Worm (Caenorhabditis elegans) whole organism, young adult: ENCODE data around the gene fipp-1.

Source experiments
- B0261.1 ChIP-seq: sonication (generic microtip); optimal IDR thresholded peaks from 2 replicates; lab custom pipeline; 2016; ENCODE audit warnings: mild to moderate bottlenecking, missing genetic modification characterization, moderate library complexity, missing compliant biosample characterization
- C17E4.6 ChIP-seq: fragments of 200-800 bp; sonication (Bioruptor generic); IDR thresholded peaks from 2 replicates; pipeline ENCODE4 v1.3.6; 2022; ENCODE audit warnings: missing genetic modification reagents, missing genetic modification characterization, missing compliant biosample characterization
- F23B12.7 ChIP-seq: sonication (generic microtip); optimal IDR thresholded peaks from 2 replicates; lab custom pipeline; 2017; ENCODE audit warnings: missing genetic modification characterization, mild to moderate bottlenecking, missing compliant biosample characterization, antibody characterized with exemption, moderate library complexity; ENCODE audit not compliant: insufficient read depth
- F39B2.1 ChIP-seq: fragments of 200-800 bp; sonication (Bioruptor generic); IDR thresholded peaks from 2 replicates; pipeline ENCODE4 v1.3.6; 2022; ENCODE audit warnings: missing genetic modification reagents, missing genetic modification characterization, missing compliant biosample characterization
- F52B5.7 ChIP-seq: sonication (generic microtip); optimal IDR thresholded peaks from 2 replicates; lab custom pipeline; 2016; ENCODE audit warnings: mild to moderate bottlenecking, missing genetic modification characterization, missing compliant biosample characterization
- F57A8.1 ChIP-seq: fragments of 200-800 bp; sonication (Bioruptor generic); optimal IDR thresholded peaks from 2 replicates; lab custom pipeline; 2018; ENCODE audit warnings: mild to moderate bottlenecking, missing genetic modification characterization, moderate library complexity, missing compliant biosample characterization
- T07F8.4 ChIP-seq: sonication (generic microtip); optimal IDR thresholded peaks from 2 replicates; lab custom pipeline; 2016; ENCODE audit warnings: mild to moderate bottlenecking, missing genetic modification characterization, moderate library complexity, missing compliant biosample characterization
- T26A5.8 ChIP-seq: sonication (generic microtip); optimal IDR thresholded peaks from 2 replicates; lab custom pipeline; 2016; ENCODE audit warnings: missing genetic modification characterization, missing compliant biosample characterization
- Y79H2A.3 ChIP-seq: fragments of 200-800 bp; sonication (Bioruptor generic); conservative IDR thresholded peaks from 2 replicates; pipeline ENCODE4 v1.3.6; 2022; ENCODE audit warnings: missing genetic modification reagents, missing genetic modification characterization, missing compliant biosample characterization
- akir-1 ChIP-seq: fragments of 200-800 bp; sonication (Bioruptor generic); optimal IDR thresholded peaks from 2 replicates; lab custom pipeline; 2018; ENCODE audit warnings: mild to moderate bottlenecking, missing genetic modification characterization, moderate library complexity, missing compliant biosample characterization
- aptf-2 ChIP-seq: fragments of 200-800 bp; sonication (Bioruptor generic); conservative IDR thresholded peaks from 2 replicates; pipeline ENCODE4 v1.3.6; 2022; ENCODE audit warnings: missing genetic modification reagents, missing genetic modification characterization, missing compliant biosample characterization
- atf-7 ChIP-seq: sonication (generic microtip); optimal IDR thresholded peaks from 2 replicates; lab custom pipeline; 2017; ENCODE audit warnings: mild to moderate bottlenecking, missing genetic modification characterization, missing compliant biosample characterization
- attf-6 ChIP-seq: fragments of 200-800 bp; sonication (Bioruptor generic); IDR thresholded peaks from 2 replicates; pipeline ENCODE4 v1.3.6; 2022; ENCODE audit warnings: missing genetic modification reagents, missing genetic modification characterization, missing compliant biosample characterization
- cebp-1 ChIP-seq, 2 experiments: fragments of 200-800 bp in 1 of 2; sonication (Bioruptor generic) in 1 of 2; sonication (generic microtip) in 1 of 2; IDR thresholded peaks in 1 of 2; optimal IDR thresholded peaks in 1 of 2; 2 replicates each; pipeline versions ENCODE4 v1.3.6 to Lab custom; 2017 to 2022; ENCODE audit warnings: missing compliant biosample characterization in 2 of 2, missing genetic modification characterization in 2 of 2, mild to moderate bottlenecking in 1 of 2, missing genetic modification reagents in 1 of 2, moderate library complexity in 1 of 2
- cebp-2 ChIP-seq: fragments of 200-800 bp; sonication (Bioruptor generic); IDR thresholded peaks from 2 replicates; pipeline ENCODE4 v1.3.6; 2022; ENCODE audit warnings: missing genetic modification characterization, missing compliant biosample characterization
- ceh-91 ChIP-seq: fragments of 200-800 bp; sonication (Bioruptor generic); IDR thresholded peaks from 2 replicates; pipeline ENCODE4 v1.3.6; 2022; ENCODE audit warnings: missing genetic modification reagents, missing genetic modification characterization, missing compliant biosample characterization
- die-1 ChIP-seq: sonication (generic microtip); optimal IDR thresholded peaks from 2 replicates; lab custom pipeline; 2016; ENCODE audit warnings: missing genotype, mild to moderate bottlenecking, missing genetic modification characterization, missing compliant biosample characterization
- dpff-1 ChIP-seq: sonication (generic microtip); optimal IDR thresholded peaks from 2 replicates; lab custom pipeline; 2017; ENCODE audit warnings: mild to moderate bottlenecking, missing genetic modification characterization, missing compliant biosample characterization
- let-607 ChIP-seq, 2 experiments: fragments of 200-800 bp in 1 of 2; sonication (Bioruptor generic) in 1 of 2; sonication (generic microtip) in 1 of 2; optimal IDR thresholded peaks; 2 replicates each; lab custom pipeline; 2016 to 2018; ENCODE audit warnings: mild to moderate bottlenecking in 2 of 2, missing compliant biosample characterization in 2 of 2, missing genetic modification characterization in 2 of 2, moderate library complexity in 2 of 2, missing genotype in 1 of 2
- lsl-1 ChIP-seq: fragments of 200-800 bp; sonication (Bioruptor generic); optimal IDR thresholded peaks from 2 replicates; lab custom pipeline; 2018; ENCODE audit warnings: mild to moderate bottlenecking, missing genetic modification characterization, moderate library complexity, missing compliant biosample characterization
- nfya-2 ChIP-seq: fragments of 200-800 bp; sonication (Bioruptor generic); IDR thresholded peaks from 2 replicates; pipeline ENCODE4 v1.3.6; 2022; ENCODE audit warnings: missing genetic modification reagents, missing genetic modification characterization, missing compliant biosample characterization
- nhr-80 ChIP-seq: sonication (generic microtip); optimal IDR thresholded peaks from 2 replicates; lab custom pipeline; 2016; ENCODE audit warnings: missing genetic modification characterization, missing compliant biosample characterization
- rcor-1 ChIP-seq: fragments of 200-800 bp; sonication (Bioruptor generic); IDR thresholded peaks from 2 replicates; pipeline ENCODE4 v1.3.6; 2022; ENCODE audit warnings: missing genetic modification reagents, missing genetic modification characterization, missing compliant biosample characterization
- repo-1 ChIP-seq: sonication (generic microtip); optimal IDR thresholded peaks from 2 replicates; lab custom pipeline; 2017; ENCODE audit warnings: mild to moderate bottlenecking, missing genetic modification characterization, missing compliant biosample characterization
- snpc-4 ChIP-seq, 5 experiments: fragments of 150-350 bp in 1 of 5; sonication (generic microtip) in 4 of 5; optimal IDR thresholded peaks; 2 replicates each; lab custom pipeline; 2014 to 2018; ENCODE audit warnings: missing genetic modification characterization in 5 of 5, missing biosample characterization in 3 of 5, antibody characterized with exemption in 2 of 5, mild to moderate bottlenecking in 2 of 5, missing compliant biosample characterization in 2 of 5, missing genotype in 2 of 5, moderate library complexity in 2 of 5, missing genetic modification reagents in 1 of 5
- tbp1 ChIP-seq: fragments of 200-800 bp; sonication (Bioruptor generic); optimal IDR thresholded peaks from 2 replicates; lab custom pipeline; 2018; ENCODE audit warnings: mild to moderate bottlenecking, missing genetic modification characterization, missing compliant biosample characterization
- tlf-1 ChIP-seq: fragments of 200-800 bp; sonication (Bioruptor generic); optimal IDR thresholded peaks from 2 replicates; lab custom pipeline; 2018; ENCODE audit warnings: mild to moderate bottlenecking, missing genetic modification characterization, missing compliant biosample characterization
- unc-62 ChIP-seq: fragments of 150-350 bp; optimal IDR thresholded peaks from 2 replicates; lab custom pipeline; 2014; ENCODE audit warnings: missing biosample characterization, missing genetic modification reagents, missing genetic modification characterization
- xnd-1 ChIP-seq: sonication (generic microtip); optimal IDR thresholded peaks from 2 replicates; lab custom pipeline; 2016; ENCODE audit warnings: missing genotype, missing genetic modification reagents, missing genetic modification characterization, missing compliant biosample characterization
- zim-3 ChIP-seq: sonication (generic microtip); optimal IDR thresholded peaks from 2 replicates; lab custom pipeline; 2017; ENCODE audit warnings: mild to moderate bottlenecking, missing genetic modification characterization, moderate library complexity, missing compliant biosample characterization
- ztf-22 ChIP-seq: fragments of 200-800 bp; sonication (Bioruptor generic); optimal IDR thresholded peaks from 2 replicates; lab custom pipeline; 2018; ENCODE audit warnings: mild to moderate bottlenecking, missing genetic modification characterization, moderate library complexity, missing compliant biosample characterization
- ztf-25 ChIP-seq: fragments of 200-800 bp; sonication (Bioruptor generic); IDR thresholded peaks from 2 replicates; pipeline ENCODE4 v1.3.6; 2022; ENCODE audit warnings: missing genetic modification reagents, missing genetic modification characterization, missing compliant biosample characterization

fipp-1 gene

DNA sequence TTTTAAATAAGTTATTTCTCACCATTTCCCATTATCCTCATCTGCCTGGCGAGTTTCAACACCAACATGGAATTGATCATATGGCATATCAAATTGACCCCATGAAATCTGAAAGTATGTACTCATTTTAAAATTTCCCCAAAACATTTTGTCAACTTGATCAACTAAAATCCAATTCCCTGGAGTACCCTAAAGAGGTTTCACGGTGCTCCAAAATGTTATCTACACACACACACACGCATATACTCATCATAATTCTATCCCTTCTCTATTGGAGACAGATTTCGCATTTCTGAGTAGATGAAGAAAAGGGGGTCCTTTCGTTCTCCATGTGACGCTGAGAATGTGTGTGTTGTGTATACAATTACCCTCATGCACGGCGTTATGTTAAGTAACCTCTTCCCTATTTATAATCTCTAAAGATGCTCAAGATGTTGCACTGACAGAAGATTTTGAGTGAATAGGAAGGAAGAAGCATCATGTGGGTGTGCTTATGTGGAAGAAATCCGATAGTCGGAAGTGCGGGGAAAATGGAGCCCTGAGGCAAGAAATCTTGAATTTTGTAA, 15.5 kb upstream of the fipp-1 start:
- TF ChIP-seq dpff-1 (tag; lab: Kevin White, UChicago) (no peak), tlf-1 (GFP tag; lab: Kevin White, UChicago) (no peak), T26A5.8 (no peak), ztf-25 (GFP tag; lab: Robert Waterston, UW) (no peak), Y79H2A.3 (GFP tag; lab: Robert Waterston, UW) (no peak), die-1 (tag; lab: Kevin White, UChicago) (no peak), rcor-1 (GFP tag; lab: Robert Waterston, UW) (no peak)

ce11 chrV:4357369-4357768, 14.2 kb upstream of the fipp-1 start:
- TF ChIP-seq attf-6 (GFP tag; lab: Robert Waterston, UW) = no peak
- TF ChIP-seq C17E4.6 = no peak
- peak; percentile 65; the same call in 1 of the 2 replicates for TF ChIP-seq cebp-1 (GFP tag; IDR thresholded peaks at IDR 0.05; lab: Robert Waterston, UW)
- TF ChIP-seq cebp-1 (tag; optimal IDR thresholded peaks at IDR 0.05; lab: Kevin White, UChicago) = peak; percentile 94

- TF ChIP-seq lsl-1 = no peak
- TF ChIP-seq aptf-2 = no peak
- no peak for TF ChIP-seq zim-3 (tag; lab: Kevin White, UChicago)
- TF ChIP-seq akir-1 (GFP tag; lab: Kevin White, UChicago) = no peak
- no peak for TF ChIP-seq F39B2.1 (GFP tag; lab: Robert Waterston, UW)
- no peak for TF ChIP-seq ztf-22 (GFP tag; lab: Kevin White, UChicago)
Observed at ce11 chrV:4359127-4359526, 12.5 kb upstream of the fipp-1 start.

DNA sequence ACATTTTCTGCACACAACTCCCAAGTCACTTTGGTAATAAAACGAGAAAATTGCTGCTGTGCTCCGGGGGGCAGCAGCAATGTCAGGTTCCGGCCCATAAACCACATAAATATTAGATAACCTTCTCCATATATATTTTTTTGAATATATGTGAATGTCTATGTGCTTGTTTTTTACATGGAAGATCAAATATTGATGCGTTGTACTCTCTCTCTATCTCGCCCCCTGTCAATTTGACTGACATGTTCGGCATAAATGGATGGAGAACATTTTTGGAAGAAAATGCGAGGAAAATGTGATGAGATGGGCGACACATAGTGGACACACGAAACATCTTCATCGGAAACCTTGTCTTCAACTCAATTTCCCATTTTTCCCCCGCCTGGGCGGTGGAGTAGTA, 11.6 kb upstream of the fipp-1 start:
- TF ChIP-seq B0261.1 (no peak), let-607 (tag; optimal IDR thresholded peaks at IDR 0.05; lab: Kevin White, UChicago) (peak in 1 of 2 experiments; percentile 62), nhr-80 (tag; lab: Kevin White, UChicago) (peak; percentile 24), snpc-4 (GFP tag; optimal IDR thresholded peaks at IDR 0.05; lab: Kevin White, UChicago) (no peak), snpc-4 (tag; optimal IDR thresholded peaks at IDR 0.05; lab: Kevin White, UChicago) (no peak), C17E4.6 (no peak)

DNA sequence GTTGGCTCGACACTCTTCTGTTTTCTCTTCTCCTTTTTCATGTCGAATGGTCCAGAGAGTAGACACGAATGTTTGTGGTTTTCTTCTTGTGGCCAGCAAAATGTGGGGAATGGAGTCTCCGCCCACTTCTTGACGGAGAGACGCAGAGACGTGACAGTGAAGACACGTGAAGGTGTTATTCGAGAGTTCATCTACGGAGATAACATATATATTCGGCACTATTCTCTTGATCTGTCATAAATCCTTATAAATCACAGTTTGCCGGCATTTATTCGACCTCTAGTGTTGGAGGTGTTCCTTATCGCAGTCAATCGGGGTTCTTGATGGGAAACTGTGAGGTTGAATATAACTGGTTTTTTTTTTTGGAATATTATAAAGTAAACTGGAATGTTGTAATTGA, 10.1 kb upstream of the fipp-1 start, which contains the start of gene F32D1.3:
TSS of gene F32D1.3 (minus strand) at position 65 of the 400 bp plus-strand sequence.
- TF ChIP-seq lsl-1 (no peak), nfya-2 (GFP tag; lab: Robert Waterston, UW) (no peak), cebp-2 (GFP tag; lab: Robert Waterston, UW) (no peak), atf-7 (no peak), tbp1 (GFP tag; lab: Kevin White, UChicago) (no peak), B0261.1 (no peak), xnd-1 (no peak), T07F8.4 (tag; lab: Kevin White, UChicago) (no peak), ztf-25 (GFP tag; lab: Robert Waterston, UW) (no peak), unc-62 (GFP tag; lab: Kevin White, UChicago) (no peak), F57A8.1 (GFP tag; lab: Kevin White, UChicago) (no peak), F52B5.7 (tag; lab: Kevin White, UChicago) (no peak), akir-1 (GFP tag; lab: Kevin White, UChicago) (no peak), ceh-91 (GFP tag; lab: Robert Waterston, UW) (no peak), repo-1 (no peak), F23B12.7 (tag; lab: Kevin White, UChicago) (no peak), snpc-4 (GFP tag; optimal IDR thresholded peaks at IDR 0.05; lab: Kevin White, UChicago) (no peak), snpc-4 (tag; optimal IDR thresholded peaks at IDR 0.05; lab: Kevin White, UChicago) (no peak)
